Worm (Caenorhabditis elegans) whole organism, young adult: ENCODE data around the gene Y57G7A.6.
A peak's percentile ranks its signal among the peaks of the same experiment; 100 is the strongest.

Source experiments
- C17E4.6 ChIP-seq: fragments of 200-800 bp; sonication (Bioruptor generic); IDR thresholded peaks from 2 replicates; pipeline ENCODE4 v1.3.6; 2022; ENCODE audit warnings: missing genetic modification reagents, missing genetic modification characterization, missing compliant biosample characterization
- D2030.7 ChIP-seq: fragments of 200-800 bp; sonication (Bioruptor generic); IDR thresholded peaks from 2 replicates; pipeline ENCODE4 v1.3.6; 2022; ENCODE audit warnings: missing genetic modification reagents, missing genetic modification characterization, missing compliant biosample characterization
- F57A8.1 ChIP-seq: fragments of 200-800 bp; sonication (Bioruptor generic); optimal IDR thresholded peaks from 2 replicates; lab custom pipeline; 2018; ENCODE audit warnings: mild to moderate bottlenecking, missing genetic modification characterization, moderate library complexity, missing compliant biosample characterization
- K11D2.4 ChIP-seq: fragments of 200-800 bp; sonication (Bioruptor generic); IDR thresholded peaks from 2 replicates; pipeline ENCODE4 v1.3.6; 2022; ENCODE audit warnings: missing genetic modification reagents, missing genetic modification characterization, missing compliant biosample characterization
- K12H6.12 ChIP-seq: fragments of 200-800 bp; sonication (Bioruptor generic); optimal IDR thresholded peaks from 2 replicates; lab custom pipeline; 2018; ENCODE audit warnings: mild to moderate bottlenecking, missing genetic modification characterization, missing compliant biosample characterization
- Y53F4B.3 ChIP-seq: fragments of 200-800 bp; sonication (Bioruptor generic); IDR thresholded peaks from 2 replicates; pipeline ENCODE4 v1.3.6; 2022; ENCODE audit warnings: missing genetic modification reagents, missing genetic modification characterization, missing compliant biosample characterization
- Y56A3A.18 ChIP-seq: fragments of 200-800 bp; sonication (Bioruptor generic); IDR thresholded peaks from 2 replicates; pipeline ENCODE4 v1.3.6; 2022; ENCODE audit warnings: missing genetic modification reagents, missing genetic modification characterization, missing compliant biosample characterization
- Y79H2A.3 ChIP-seq: fragments of 200-800 bp; sonication (Bioruptor generic); conservative IDR thresholded peaks from 2 replicates; pipeline ENCODE4 v1.3.6; 2022; ENCODE audit warnings: missing genetic modification reagents, missing genetic modification characterization, missing compliant biosample characterization
- aptf-2 ChIP-seq: fragments of 200-800 bp; sonication (Bioruptor generic); conservative IDR thresholded peaks from 2 replicates; pipeline ENCODE4 v1.3.6; 2022; ENCODE audit warnings: missing genetic modification reagents, missing genetic modification characterization, missing compliant biosample characterization
- bed-2 ChIP-seq: fragments of 200-800 bp; sonication (Bioruptor generic); IDR thresholded peaks from 2 replicates; pipeline ENCODE4 v1.3.6; 2022; ENCODE audit warnings: missing genetic modification reagents, missing genetic modification characterization, missing compliant biosample characterization
- ceh-58 ChIP-seq: fragments of 200-800 bp; sonication (Bioruptor generic); IDR thresholded peaks from 2 replicates; pipeline ENCODE4 v1.3.6; 2022; ENCODE audit warnings: missing genetic modification characterization, missing compliant biosample characterization
- ceh-91 ChIP-seq: fragments of 200-800 bp; sonication (Bioruptor generic); IDR thresholded peaks from 2 replicates; pipeline ENCODE4 v1.3.6; 2022; ENCODE audit warnings: missing genetic modification reagents, missing genetic modification characterization, missing compliant biosample characterization
- efl-1 ChIP-seq: fragments of 150-350 bp; optimal IDR thresholded peaks from 2 replicates; lab custom pipeline; 2014; ENCODE audit warnings: missing biosample characterization, missing genetic modification reagents, missing genetic modification characterization
- egl-18 ChIP-seq: fragments of 200-800 bp; sonication (Bioruptor generic); IDR thresholded peaks from 2 replicates; pipeline ENCODE4 v1.3.6; 2022; ENCODE audit warnings: missing genetic modification reagents, missing genetic modification characterization, missing compliant biosample characterization
- ekl-4 ChIP-seq: fragments of 200-800 bp; sonication (Bioruptor generic); IDR thresholded peaks from 2 replicates; pipeline ENCODE4 v1.3.6; 2022; ENCODE audit warnings: missing genetic modification reagents, missing genetic modification characterization, missing compliant biosample characterization
- gei-17 ChIP-seq: fragments of 200-800 bp; sonication (Bioruptor generic); optimal IDR thresholded peaks from 2 replicates; lab custom pipeline; 2018; ENCODE audit warnings: mild to moderate bottlenecking, missing genetic modification characterization, missing compliant biosample characterization
- him-1 ChIP-seq: sonication (generic microtip); optimal IDR thresholded peaks from 2 replicates; lab custom pipeline; 2016; ENCODE audit warnings: missing genotype, missing genetic modification reagents, missing genetic modification characterization, missing compliant biosample characterization
- hmg-1.2 ChIP-seq: fragments of 200-800 bp; sonication (Bioruptor generic); IDR thresholded peaks from 2 replicates; pipeline ENCODE4 v1.3.6; 2022; ENCODE audit warnings: missing genetic modification reagents, missing genetic modification characterization, missing compliant biosample characterization
- hmg-20 ChIP-seq: fragments of 200-800 bp; sonication (Bioruptor generic); IDR thresholded peaks from 2 replicates; pipeline ENCODE4 v1.3.6; 2022; ENCODE audit warnings: missing genetic modification reagents, missing genetic modification characterization, missing compliant biosample characterization
- let-526 ChIP-seq: fragments of 200-800 bp; sonication (Bioruptor generic); IDR thresholded peaks from 2 replicates; pipeline ENCODE4 v1.3.6; 2022; ENCODE audit warnings: missing genetic modification reagents, missing genetic modification characterization, missing compliant biosample characterization
- lir-1 ChIP-seq: fragments of 200-800 bp; sonication (Bioruptor generic); conservative IDR thresholded peaks from 2 replicates; pipeline ENCODE4 v1.3.6; 2022; ENCODE audit warnings: missing genetic modification reagents, missing genetic modification characterization, missing compliant biosample characterization
- lsl-1 ChIP-seq: fragments of 200-800 bp; sonication (Bioruptor generic); optimal IDR thresholded peaks from 2 replicates; lab custom pipeline; 2018; ENCODE audit warnings: mild to moderate bottlenecking, missing genetic modification characterization, moderate library complexity, missing compliant biosample characterization
- lsy-27 ChIP-seq: sonication (generic microtip); optimal IDR thresholded peaks from 2 replicates; lab custom pipeline; 2017; ENCODE audit warnings: missing genetic modification characterization, mild to moderate bottlenecking, missing compliant biosample characterization, antibody characterized with exemption, missing genotype, borderline replicate concordance; ENCODE audit not compliant: insufficient read depth
- mcd-1 ChIP-seq: fragments of 200-800 bp; sonication (Bioruptor generic); IDR thresholded peaks from 2 replicates; pipeline ENCODE4 v1.3.6; 2022; ENCODE audit warnings: missing genetic modification reagents, missing genetic modification characterization, missing compliant biosample characterization
- nhr-90 ChIP-seq: sonication (generic microtip); optimal IDR thresholded peaks from 2 replicates; lab custom pipeline; 2016; ENCODE audit warnings: missing genotype, mild to moderate bottlenecking, missing genetic modification characterization, missing compliant biosample characterization
- rpc-1 ChIP-seq, 2 experiments: fragments of 150-350 bp in 1 of 2; sonication (generic microtip) in 1 of 2; optimal IDR thresholded peaks; 2 replicates each; lab custom pipeline; 2014 to 2018; ENCODE audit warnings: missing biosample characterization in 1 of 2, missing genetic modification characterization in 1 of 2, missing genetic modification reagents in 1 of 2, missing genotype in 1 of 2
- snpc-1.3 ChIP-seq: sonication (generic microtip); optimal IDR thresholded peaks from 2 replicates; lab custom pipeline; 2017; ENCODE audit warnings: missing genetic modification characterization, mild to moderate bottlenecking, missing compliant biosample characterization, antibody characterized with exemption, moderate library complexity, missing genotype, missing genetic modification reagents; ENCODE audit not compliant: insufficient read depth
- snpc-3.4 ChIP-seq: sonication (generic microtip); optimal IDR thresholded peaks from 2 replicates; lab custom pipeline; 2017; ENCODE audit warnings: missing genetic modification characterization, mild to moderate bottlenecking, missing compliant biosample characterization, antibody characterized with exemption, moderate library complexity, missing genotype, missing genetic modification reagents
- sptf-2 ChIP-seq: fragments of 200-800 bp; sonication (Bioruptor generic); optimal IDR thresholded peaks from 2 replicates; lab custom pipeline; 2018; ENCODE audit warnings: mild to moderate bottlenecking, missing genetic modification characterization, missing compliant biosample characterization
- tbp1 ChIP-seq: fragments of 200-800 bp; sonication (Bioruptor generic); optimal IDR thresholded peaks from 2 replicates; lab custom pipeline; 2018; ENCODE audit warnings: mild to moderate bottlenecking, missing genetic modification characterization, missing compliant biosample characterization
- tbx-9 ChIP-seq: sonication (generic microtip); optimal IDR thresholded peaks from 2 replicates; lab custom pipeline; 2016; ENCODE audit warnings: borderline replicate concordance, missing genetic modification characterization, inconsistent platforms, missing compliant biosample characterization
- unc-62 ChIP-seq: fragments of 150-350 bp; optimal IDR thresholded peaks from 2 replicates; lab custom pipeline; 2014; ENCODE audit warnings: missing biosample characterization, missing genetic modification reagents, missing genetic modification characterization
- xnd-1 ChIP-seq: sonication (generic microtip); optimal IDR thresholded peaks from 2 replicates; lab custom pipeline; 2016; ENCODE audit warnings: missing genotype, missing genetic modification reagents, missing genetic modification characterization, missing compliant biosample characterization
- zfh-2 ChIP-seq: fragments of 200-800 bp; sonication (Bioruptor generic); conservative IDR thresholded peaks from 2 replicates; pipeline ENCODE4 v1.3.6; 2022; ENCODE audit warnings: missing genetic modification reagents, missing genetic modification characterization, missing compliant biosample characterization
- ztf-25 ChIP-seq: fragments of 200-800 bp; sonication (Bioruptor generic); IDR thresholded peaks from 2 replicates; pipeline ENCODE4 v1.3.6; 2022; ENCODE audit warnings: missing genetic modification reagents, missing genetic modification characterization, missing compliant biosample characterization
- ztf-26 ChIP-seq: sonication (generic microtip); optimal IDR thresholded peaks from 2 replicates; lab custom pipeline; 2017; ENCODE audit warnings: missing genetic modification characterization, missing compliant biosample characterization
- ztf-28 ChIP-seq: fragments of 200-800 bp; sonication (Bioruptor generic); IDR thresholded peaks from 2 replicates; pipeline ENCODE4 v1.3.6; 2022; ENCODE audit warnings: missing genetic modification reagents, missing genetic modification characterization, missing compliant biosample characterization
- ztf-3 ChIP-seq: fragments of 200-800 bp; sonication (Bioruptor generic); optimal IDR thresholded peaks from 2 replicates; lab custom pipeline; 2018; ENCODE audit warnings: mild to moderate bottlenecking, missing genetic modification characterization, missing compliant biosample characterization

Gene Y57G7A.6

DNA sequence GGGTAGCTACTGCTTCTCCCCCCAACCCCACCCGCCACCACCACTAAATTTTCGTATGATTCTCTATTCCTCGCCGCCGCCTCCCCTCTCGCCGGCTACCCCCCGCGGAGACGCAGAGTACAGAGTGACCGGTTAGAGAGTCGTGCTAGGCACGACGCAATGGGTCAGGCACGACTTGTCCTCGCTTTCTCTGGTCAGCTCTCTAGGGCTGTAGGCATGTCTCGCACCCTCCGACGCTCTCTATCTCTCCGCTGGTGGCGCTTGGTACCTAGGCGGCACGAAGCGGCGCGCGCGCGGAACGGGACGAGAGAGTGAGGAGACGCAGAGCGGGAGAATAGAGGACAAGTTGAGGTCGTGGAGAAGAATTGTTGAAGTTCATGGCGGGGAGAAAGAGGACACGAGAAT is 38.6 kb downstream of the Y57G7A.6 start (continued):
- no peak for TF ChIP-seq lsy-27 (tag; lab: Kevin White, UChicago)
- no peak for TF ChIP-seq him-1 (tag; lab: Kevin White, UChicago)
- TF ChIP-seq, all 124 proteins: peak for 35

DNA sequence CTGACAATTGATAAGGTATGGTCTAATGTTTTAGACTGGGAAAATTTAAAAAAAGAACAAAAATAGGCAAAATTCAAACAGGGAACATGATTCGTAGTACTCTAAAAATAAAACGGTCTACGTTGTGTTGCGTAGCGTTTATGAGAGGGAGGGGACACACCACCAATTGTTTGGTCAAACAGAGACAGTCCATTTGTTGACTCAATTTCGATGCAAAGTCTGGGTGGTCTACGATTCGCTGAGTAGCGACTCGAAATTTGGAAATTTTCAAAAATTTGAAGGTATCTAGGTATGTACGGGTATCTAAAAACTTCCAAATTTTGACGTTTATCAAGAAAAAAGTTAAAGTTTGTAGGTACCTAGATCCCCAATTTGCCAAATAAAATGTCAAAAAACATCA is 39.6 kb downstream of the Y57G7A.6 start:
- TF ChIP-seq lsl-1, result no peak
- TF ChIP-seq lsy-27 (tag; lab: Kevin White, UChicago), result no peak
- TF ChIP-seq mcd-1, result no peak
- no peak for TF ChIP-seq gei-17
- no peak for TF ChIP-seq tbx-9 (tag; lab: Kevin White, UChicago)
- TF ChIP-seq K11D2.4 (GFP tag; lab: Robert Waterston, UW), result no peak
- no peak for TF ChIP-seq let-526 (GFP tag; lab: Robert Waterston, UW)
- no peak for TF ChIP-seq bed-2
- TF ChIP-seq snpc-3.4, result no peak
- no peak for TF ChIP-seq D2030.7
- TF ChIP-seq ztf-28 (GFP tag; lab: Robert Waterston, UW), result no peak
- TF ChIP-seq Y79H2A.3 (GFP tag; lab: Robert Waterston, UW), result no peak
- TF ChIP-seq ceh-91 (GFP tag; lab: Robert Waterston, UW), result no peak
- no peak for TF ChIP-seq nhr-90
- no peak for TF ChIP-seq sptf-2 (GFP tag; lab: Kevin White, UChicago)
- TF ChIP-seq xnd-1 (tag; lab: Kevin White, UChicago), result no peak

ce11 chrII:1244420-1244959 is 40.9 kb downstream of the Y57G7A.6 start:
- TF ChIP-seq zfh-2 (GFP tag; lab: Robert Waterston, UW) (0 out of 2 replicates have a peak, but pooled peaks have one; percentile 35), ceh-58 (no peak)
- TF ChIP-seq, all 124 proteins: peak for 1

ce11 chrII:1242475-1242874 is 42.9 kb downstream of the Y57G7A.6 start:
- TF ChIP-seq hmg-1.2 (GFP tag; lab: Robert Waterston, UW) (peak; percentile 91), Y56A3A.18 (GFP tag; lab: Robert Waterston, UW) (no peak), aptf-2 (GFP tag; lab: Robert Waterston, UW) (0 out of 2 replicates have a peak, but pooled peaks have one; percentile 34), egl-18 (GFP tag; lab: Robert Waterston, UW) (no peak), zfh-2 (GFP tag; lab: Robert Waterston, UW) (peak; percentile 54), K12H6.12 (tag; lab: Kevin White, UChicago) (peak; percentile 14)
- TF ChIP-seq, all 124 proteins: peak for 4

- TF ChIP-seq zfh-2 (GFP tag; lab: Robert Waterston, UW), result peak; percentile 52; the same call in 1 of the 2 replicates
- no peak for TF ChIP-seq C17E4.6 (GFP tag; lab: Robert Waterston, UW)
Observed at ce11 chrII:1241176-1241730, 44.2 kb downstream of the Y57G7A.6 start.

DNA sequence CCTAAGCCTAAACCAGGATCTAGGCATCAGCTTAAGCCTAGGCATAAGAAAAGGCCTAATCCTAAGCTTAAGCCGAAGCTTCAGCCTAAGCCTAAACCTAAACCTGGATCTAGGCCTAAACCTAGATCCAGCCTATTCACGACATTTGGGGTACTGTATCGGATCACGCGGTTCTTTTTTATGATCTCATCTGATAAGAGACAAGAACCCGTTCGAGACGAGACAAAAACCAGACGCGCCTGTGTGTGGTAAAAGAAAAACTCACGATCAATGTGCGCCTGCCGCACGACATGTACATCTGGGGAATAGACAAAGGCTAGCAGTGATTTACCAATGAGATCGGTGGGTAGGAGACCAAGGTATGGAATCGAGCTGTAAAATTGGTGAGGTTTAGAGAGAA is 45.0 kb downstream of the Y57G7A.6 start:
- TF ChIP-seq efl-1, result no peak
- TF ChIP-seq hmg-20, result no peak
- TF ChIP-seq bed-2, result no peak
- TF ChIP-seq egl-18 (GFP tag; lab: Robert Waterston, UW), result no peak
- TF ChIP-seq tbp1, result no peak
- no peak for TF ChIP-seq Y53F4B.3
- no peak for TF ChIP-seq F57A8.1
- TF ChIP-seq lir-1 (GFP tag; lab: Robert Waterston, UW), result no peak
- TF ChIP-seq snpc-1.3 (tag; lab: Kevin White, UChicago), result no peak
- TF ChIP-seq ztf-3 (GFP tag; lab: Kevin White, UChicago), result no peak
- TF ChIP-seq rpc-1 (optimal IDR thresholded peaks at IDR 0.05; lab: Kevin White, UChicago), result no peak
- TF ChIP-seq rpc-1 (tag; optimal IDR thresholded peaks at IDR 0.05; lab: Kevin White, UChicago), result no peak
- no peak for TF ChIP-seq ekl-4
- no peak for TF ChIP-seq gei-17
- no peak for TF ChIP-seq unc-62
- no peak for TF ChIP-seq ztf-26
- TF ChIP-seq ztf-25, result no peak
